Worm (Caenorhabditis elegans): Measurements from ENCODE around the gene best-19.

DNA sequence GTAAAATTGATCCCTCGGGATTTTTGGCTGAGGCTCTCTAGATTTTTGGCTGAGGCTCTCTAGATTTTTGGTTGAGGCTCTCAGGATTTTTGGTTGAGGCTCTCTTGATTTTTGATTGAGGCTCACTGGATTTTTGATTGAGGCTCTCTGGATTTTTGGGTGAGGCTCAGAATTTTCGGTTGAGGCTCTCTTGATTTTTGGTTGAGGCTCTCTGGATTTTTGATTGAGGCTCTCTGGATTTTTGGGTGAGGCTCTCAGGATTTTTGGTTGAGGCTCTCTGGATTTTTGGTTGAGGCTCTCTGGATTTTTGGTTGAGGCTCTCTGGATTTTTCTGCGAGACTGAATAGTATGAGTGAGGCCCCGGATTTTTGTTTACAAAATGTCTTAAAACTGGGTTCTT is 47.3 kb upstream of the best-19 start:
- TF ChIP-seq fkh-2 (tag; optimal IDR thresholded peaks at IDR 0.05) (no peak), nhr-11 (tag; optimal IDR thresholded peaks at IDR 0.05) (no peak), nfya-1 (tag; optimal IDR thresholded peaks at IDR 0.05; ENCODE audit: insufficient read depth) (no peak), pha-4 (tag; optimal IDR thresholded peaks at IDR 0.05) (no peak), nhr-67 (tag; optimal IDR thresholded peaks at IDR 0.05) (no peak), pqm-1 (tag; optimal IDR thresholded peaks at IDR 0.05) (no peak)
